Fruit fly (Drosophila melanogaster) whole organism: ENCODE results near the gene CIAPIN1.
A peak's percentile ranks its signal among the peaks of the same experiment; 100 is the strongest.

Experiments
- Dll ChIP-seq: fragments of >200 bp; optimal IDR thresholded peaks from 2 replicates; lab custom pipeline; 2017
- pan ChIP-seq: fragments of >200 bp; optimal IDR thresholded peaks from 2 replicates; lab custom pipeline; 2017

DNA sequence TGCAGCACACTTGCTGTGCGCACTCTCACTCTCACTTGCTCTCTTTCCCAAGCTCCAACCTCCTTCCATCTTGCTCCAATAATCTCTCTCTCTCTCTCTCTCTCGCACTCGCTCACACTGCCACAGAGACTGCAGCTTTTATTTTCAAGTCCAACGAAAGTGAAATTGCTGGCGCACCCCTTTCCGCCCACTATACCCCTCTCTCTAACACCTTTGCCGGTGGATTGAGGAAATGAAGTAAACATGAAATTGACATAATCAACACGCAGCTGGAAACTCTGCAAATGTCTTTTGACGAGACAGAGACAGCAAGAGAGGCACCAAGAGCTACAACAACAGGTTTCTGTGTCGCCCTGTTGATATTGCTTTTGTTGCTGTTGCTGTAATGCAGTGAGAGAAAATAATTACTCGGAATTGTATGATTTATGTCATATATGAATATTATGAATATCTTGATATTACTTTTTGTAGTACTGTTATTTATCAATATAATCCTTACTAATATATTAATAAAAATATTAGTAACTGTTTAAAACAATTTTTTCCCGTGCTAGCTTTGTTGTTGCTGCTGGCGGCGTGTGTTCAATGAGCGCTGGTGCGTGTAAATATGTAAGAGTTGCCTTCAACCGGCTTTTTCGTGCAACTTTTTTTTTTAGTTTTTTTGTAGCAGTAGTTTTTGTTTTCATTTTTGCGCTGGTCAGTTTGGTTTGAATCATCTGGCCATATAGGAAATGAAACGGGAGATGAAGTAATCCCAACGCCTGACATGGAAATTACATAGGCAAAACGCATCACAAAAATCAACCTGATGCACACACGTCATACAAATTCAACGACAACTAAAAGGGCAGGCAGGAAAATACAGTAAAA, 42.8 kb downstream of the CIAPIN1 start:
- TF ChIP-seq Dll (lab: Kevin White, UChicago) (peak; percentile 26), pan (lab: Kevin White, UChicago) (no peak)
